Fruit fly (Drosophila melanogaster) whole organism, pupa: ENCODE measurements around the gene Hr83.

Source experiments
- CG10348 ChIP-seq: fragments of 200-800 bp; sonication (Bioruptor generic); IDR thresholded peaks from 2 replicates; pipeline ENCODE4 v1.3.6; 2022; ENCODE audit warnings: missing biosample characterization, missing genetic modification characterization
- CG12605 ChIP-seq: fragments of 200-800 bp; sonication (Bioruptor generic); IDR thresholded peaks from 2 replicates; pipeline ENCODE4 v1.3.6; 2022; ENCODE audit warnings: missing biosample characterization, missing genetic modification characterization
- CG13204 ChIP-seq: fragments of 200-800 bp; sonication (Bioruptor generic); optimal IDR thresholded peaks from 2 replicates; lab custom pipeline; 2018; ENCODE audit warnings: missing biosample characterization, mild to moderate bottlenecking, missing genetic modification characterization, moderate library complexity
- CG14655 ChIP-seq: fragments of 200-800 bp; sonication (Bioruptor generic); optimal IDR thresholded peaks from 3 replicates; lab custom pipeline; 2017; ENCODE audit warnings: mild to moderate bottlenecking, missing biosample characterization, missing genetic modification reagents, missing genetic modification characterization
- CG15710 ChIP-seq: fragments of 200-800 bp; sonication (Bioruptor generic); optimal IDR thresholded peaks from 2 replicates; lab custom pipeline; 2018; ENCODE audit warnings: missing biosample characterization, mild to moderate bottlenecking, missing genetic modification characterization, moderate library complexity
- CG17806 ChIP-seq: fragments of 200-800 bp; sonication (Bioruptor generic); optimal IDR thresholded peaks from 2 replicates; lab custom pipeline; 2018; ENCODE audit warnings: missing biosample characterization, mild to moderate bottlenecking, missing genetic modification characterization, moderate library complexity
- CG32121 ChIP-seq: fragments of 200-800 bp; sonication (Bioruptor generic); IDR thresholded peaks from 2 replicates; pipeline ENCODE4 v1.3.6; 2022; ENCODE audit warnings: missing biosample characterization, missing genetic modification characterization
- CG34367 ChIP-seq: fragments of 200-800 bp; sonication (Bioruptor generic); optimal IDR thresholded peaks from 2 replicates; lab custom pipeline; 2018; ENCODE audit warnings: missing biosample characterization, mild to moderate bottlenecking, missing genetic modification characterization
- CG4496 ChIP-seq: fragments of 200-800 bp; sonication (Bioruptor generic); IDR thresholded peaks from 3 replicates; pipeline ENCODE4 v1.3.6; 2022; ENCODE audit warnings: missing biosample characterization, missing genetic modification characterization
- CG8159 ChIP-seq: fragments of 200-800 bp; sonication (Bioruptor generic); optimal IDR thresholded peaks from 3 replicates; lab custom pipeline; 2018; ENCODE audit warnings: missing biosample characterization, mild to moderate bottlenecking, missing genetic modification characterization, moderate library complexity
- CG8301 ChIP-seq: fragments of 200-800 bp; sonication (Bioruptor generic); optimal IDR thresholded peaks from 2 replicates; lab custom pipeline; 2018; ENCODE audit warnings: missing biosample characterization, mild to moderate bottlenecking, missing genetic modification characterization
- CG9948 ChIP-seq: fragments of 200-800 bp; sonication (Bioruptor generic); optimal IDR thresholded peaks from 2 replicates; lab custom pipeline; 2018; ENCODE audit warnings: missing biosample characterization, mild to moderate bottlenecking, missing genetic modification characterization, moderate library complexity
- D1 ChIP-seq: fragments of 200-800 bp; sonication (Bioruptor generic); optimal IDR thresholded peaks from 2 replicates; lab custom pipeline; 2018; ENCODE audit warnings: missing biosample characterization, mild to moderate bottlenecking, missing genetic modification characterization, moderate library complexity
- EcR ChIP-seq: fragments of 200-800 bp; sonication (Bioruptor generic); optimal IDR thresholded peaks from 3 replicates; lab custom pipeline; 2019; ENCODE audit warnings: missing biosample characterization, missing genetic modification characterization, mild to moderate bottlenecking, moderate library complexity, missing genetic modification reagents
- Ets98B ChIP-seq: fragments of 200-800 bp; sonication (Bioruptor generic); IDR thresholded peaks from 2 replicates; pipeline ENCODE4 v1.3.6; 2022; ENCODE audit warnings: missing biosample characterization, missing genetic modification characterization
- Pif1A ChIP-seq: fragments of 200-800 bp; sonication (Bioruptor generic); optimal IDR thresholded peaks from 3 replicates; lab custom pipeline; 2016; ENCODE audit warnings: missing biosample characterization, missing genetic modification characterization
- Pif1B ChIP-seq: fragments of 200-800 bp; sonication (Bioruptor generic); optimal IDR thresholded peaks from 3 replicates; lab custom pipeline; 2016; ENCODE audit warnings: missing biosample characterization, missing genetic modification characterization
- Snoo ChIP-seq: fragments of 200-800 bp; sonication (Bioruptor generic); optimal IDR thresholded peaks from 3 replicates; lab custom pipeline; 2017; ENCODE audit warnings: missing biosample characterization, mild to moderate bottlenecking, missing genetic modification characterization, inconsistent platforms
- fd96Ca ChIP-seq: fragments of 200-800 bp; sonication (Bioruptor generic); IDR thresholded peaks from 3 replicates; pipeline ENCODE4 v1.3.6; 2022; ENCODE audit warnings: missing biosample characterization, missing genetic modification characterization
- gl ChIP-seq: fragments of 200-800 bp; sonication (Bioruptor generic); optimal IDR thresholded peaks from 2 replicates; lab custom pipeline; 2018; ENCODE audit warnings: missing biosample characterization, mild to moderate bottlenecking, missing genetic modification characterization
- rn ChIP-seq: fragments of 200-800 bp; sonication (Bioruptor generic); IDR thresholded peaks from 2 replicates; pipeline ENCODE4 v1.3.6; 2022; ENCODE audit warnings: missing biosample characterization, missing genetic modification characterization

The Hr83 gene

dm6 chr3R:6394247-6394522, 45.1 kb downstream of the Hr83 start:
- TF ChIP-seq CG10348, result no peak
- no peak for TF ChIP-seq fd96Ca (GFP tag; lab: Robert Waterston, UW)
- peak; percentile 33 for TF ChIP-seq EcR (GFP tag; lab: Kevin White, UChicago)
- TF ChIP-seq CG9948 (tag; lab: Kevin White, UChicago), result no peak

- peak; percentile 33 for TF ChIP-seq Pif1A (GFP tag; lab: Kevin White, UChicago)
- TF ChIP-seq CG13204, result no peak
- peak; percentile 48 for TF ChIP-seq CG17806 (tag; lab: Kevin White, UChicago)
- TF ChIP-seq CG12605 (GFP tag; lab: Robert Waterston, UW), result no peak
- TF ChIP-seq CG34367 (tag; lab: Kevin White, UChicago), result no peak
- no peak for TF ChIP-seq CG14655
- TF ChIP-seq CG8159 (tag; lab: Kevin White, UChicago), result peak; percentile 51
- no peak for TF ChIP-seq CG32121 (GFP tag; lab: Robert Waterston, UW)
- no peak for TF ChIP-seq fd96Ca (GFP tag; lab: Robert Waterston, UW)
- no peak for TF ChIP-seq gl (tag; lab: Kevin White, UChicago)
- TF ChIP-seq Ets98B (GFP tag; lab: Robert Waterston, UW), result no peak
- peak; percentile 50 for TF ChIP-seq Snoo (tag; lab: Kevin White, UChicago)
- no peak for TF ChIP-seq CG4496 (GFP tag; lab: Robert Waterston, UW)
- TF ChIP-seq CG8301 (tag; lab: Kevin White, UChicago), result peak; percentile 42
- TF ChIP-seq CG10348, result no peak
- no peak for TF ChIP-seq rn (GFP tag; lab: Robert Waterston, UW)
- TF ChIP-seq Pif1B (GFP tag; lab: Kevin White, UChicago), result peak; percentile 16
- peak; percentile 73 for TF ChIP-seq EcR (GFP tag; lab: Kevin White, UChicago)
- TF ChIP-seq CG9948 (tag; lab: Kevin White, UChicago), result peak; percentile 27
- TF ChIP-seq D1 (tag; lab: Kevin White, UChicago), result no peak
- TF ChIP-seq CG15710, result peak; percentile 45
- TF ChIP-seq, all 21 proteins: peak for 9
These were observed 46.7 kb downstream of the Hr83 start for dm6 chr3R:6395572-6396295.

dm6 chr3R:6396613-6397012, 47.6 kb downstream of the Hr83 start:
- TF ChIP-seq CG10348 (no peak), fd96Ca (GFP tag; lab: Robert Waterston, UW) (no peak), CG8159 (tag; lab: Kevin White, UChicago) (no peak), EcR (GFP tag; lab: Kevin White, UChicago) (peak; percentile 27), CG34367 (tag; lab: Kevin White, UChicago) (no peak)
- TF ChIP-seq, all 21 proteins: peak for 1

- TF ChIP-seq CG4496 (GFP tag; lab: Robert Waterston, UW) (no peak), Pif1B (GFP tag; lab: Kevin White, UChicago) (no peak), fd96Ca (GFP tag; lab: Robert Waterston, UW) (no peak), gl (tag; lab: Kevin White, UChicago) (no peak), CG13204 (no peak), CG34367 (tag; lab: Kevin White, UChicago) (no peak), CG8159 (tag; lab: Kevin White, UChicago) (peak; percentile 47), CG15710 (peak; percentile 37), CG9948 (tag; lab: Kevin White, UChicago) (no peak), CG17806 (tag; lab: Kevin White, UChicago) (peak; percentile 6), CG32121 (GFP tag; lab: Robert Waterston, UW) (no peak), Pif1A (GFP tag; lab: Kevin White, UChicago) (peak; percentile 55), Ets98B (GFP tag; lab: Robert Waterston, UW) (no peak), Snoo (tag; lab: Kevin White, UChicago) (peak; percentile 60), CG10348 (no peak), EcR (GFP tag; lab: Kevin White, UChicago) (peak; percentile 13), CG8301 (tag; lab: Kevin White, UChicago) (no peak), D1 (tag; lab: Kevin White, UChicago) (no peak), rn (GFP tag; lab: Robert Waterston, UW) (no peak), CG12605 (GFP tag; lab: Robert Waterston, UW) (no peak), CG14655 (peak; percentile 4)
These were observed 48.6 kb downstream of the Hr83 start for dm6 chr3R:6397611-6398092.

dm6 chr3R:6399289-6399688, 50.2 kb downstream of the Hr83 start:
- TF ChIP-seq CG32121 (GFP tag; lab: Robert Waterston, UW) (no peak), Snoo (tag; lab: Kevin White, UChicago) (no peak), fd96Ca (GFP tag; lab: Robert Waterston, UW) (no peak), CG14655 (no peak), CG34367 (tag; lab: Kevin White, UChicago) (no peak), Pif1B (GFP tag; lab: Kevin White, UChicago) (no peak), CG4496 (GFP tag; lab: Robert Waterston, UW) (no peak), CG10348 (no peak), EcR (GFP tag; lab: Kevin White, UChicago) (no peak), D1 (tag; lab: Kevin White, UChicago) (no peak), CG17806 (tag; lab: Kevin White, UChicago) (no peak), CG13204 (no peak), CG8301 (tag; lab: Kevin White, UChicago) (no peak), CG15710 (no peak)

- no peak for TF ChIP-seq Snoo (tag; lab: Kevin White, UChicago)
- no peak for TF ChIP-seq Pif1B (GFP tag; lab: Kevin White, UChicago)
- no peak for TF ChIP-seq CG32121 (GFP tag; lab: Robert Waterston, UW)
- TF ChIP-seq CG8301 (tag; lab: Kevin White, UChicago), result no peak
- no peak for TF ChIP-seq CG34367 (tag; lab: Kevin White, UChicago)
- TF ChIP-seq fd96Ca (GFP tag; lab: Robert Waterston, UW), result no peak
- TF ChIP-seq rn (GFP tag; lab: Robert Waterston, UW), result no peak
- TF ChIP-seq EcR (GFP tag; lab: Kevin White, UChicago), result no peak
- TF ChIP-seq CG13204, result no peak
- no peak for TF ChIP-seq CG10348
- no peak for TF ChIP-seq CG15710
- TF ChIP-seq CG17806 (tag; lab: Kevin White, UChicago), result no peak
- no peak for TF ChIP-seq CG9948 (tag; lab: Kevin White, UChicago)
- no peak for TF ChIP-seq Pif1A (GFP tag; lab: Kevin White, UChicago)
- no peak for TF ChIP-seq D1 (tag; lab: Kevin White, UChicago)
These were observed 50.7 kb downstream of the Hr83 start for dm6 chr3R:6399752-6400151.
